Fruit fly (Drosophila melanogaster) whole organism, embryonic: ENCODE results near the gene Sap30.

Experiments
- Awh ChIP-seq: fragments of 200-800 bp; sonication (Bioruptor generic); IDR thresholded peaks from 2 replicates; pipeline ENCODE4, ENCODE4 v1.3.6; 2022; ENCODE audit warnings: missing biosample characterization, missing genetic modification characterization
- B-H1 ChIP-seq: fragments of 200-800 bp; sonication (Bioruptor generic); IDR thresholded peaks from 3 replicates; pipeline ENCODE4 v1.3.6; 2022; ENCODE audit warnings: missing biosample characterization, missing genetic modification characterization
- Bgb ChIP-seq: fragments of 200-800 bp; sonication (Bioruptor generic); IDR thresholded peaks from 2 replicates; pipeline ENCODE4 v1.3.6; 2022; ENCODE audit warnings: missing biosample characterization, missing genetic modification characterization; ENCODE audit not compliant: partially characterized antibody
- CG13624 ChIP-seq: fragments of 200-800 bp; sonication (Bioruptor generic); optimal IDR thresholded peaks from 2 replicates; lab custom pipeline; 2016; ENCODE audit warnings: missing biosample characterization, missing genetic modification characterization
- CG14050 ChIP-seq: fragments of 200-800 bp; sonication (Bioruptor generic); IDR thresholded peaks from 3 replicates; pipeline ENCODE4 v1.3.6; 2022; ENCODE audit warnings: missing biosample characterization, missing genetic modification characterization
- CG15601 ChIP-seq: fragments of 200-800 bp; sonication (Bioruptor generic); optimal IDR thresholded peaks from 3 replicates; lab custom pipeline; 2019; ENCODE audit warnings: missing biosample characterization, mild to moderate bottlenecking, missing genetic modification characterization, moderate library complexity
- CG15696 ChIP-seq: fragments of 200-800 bp; sonication (Bioruptor generic); optimal IDR thresholded peaks from 2 replicates; lab custom pipeline; 2019; ENCODE audit warnings: missing biosample characterization, mild to moderate bottlenecking, missing genetic modification characterization, moderate library complexity
- CG2712 ChIP-seq: fragments of 200-800 bp; optimal IDR thresholded peaks from 3 replicates; lab custom pipeline; 2019; ENCODE audit warnings: missing biosample characterization, mild to moderate bottlenecking, missing genetic modification characterization, moderate library complexity
- CG30020 ChIP-seq: fragments of 200-800 bp; optimal IDR thresholded peaks from 2 replicates; lab custom pipeline; 2019; ENCODE audit warnings: missing biosample characterization, mild to moderate bottlenecking, missing genetic modification characterization, moderate library complexity
- CG31224 ChIP-seq: fragments of 200-800 bp; sonication (Bioruptor generic); IDR thresholded peaks from 2 replicates; pipeline ENCODE4 v1.3.6; 2022; ENCODE audit warnings: missing biosample characterization, missing genetic modification characterization
- CG3281 ChIP-seq: fragments of 200-800 bp; sonication (Bioruptor generic); optimal IDR thresholded peaks from 3 replicates; lab custom pipeline; 2017; ENCODE audit warnings: missing biosample characterization, mild to moderate bottlenecking, missing genetic modification characterization
- CG3407 ChIP-seq: fragments of 200-800 bp; sonication (Bioruptor generic); optimal IDR thresholded peaks from 2 replicates; lab custom pipeline; 2018; ENCODE audit warnings: missing biosample characterization, mild to moderate bottlenecking, missing genetic modification characterization
- CG3995 ChIP-seq: fragments of 200-800 bp; sonication (Bioruptor generic); optimal IDR thresholded peaks from 3 replicates; lab custom pipeline; 2016; ENCODE audit warnings: missing biosample characterization, missing genetic modification characterization
- CG6791 ChIP-seq: fragments of 200-800 bp; sonication (Bioruptor generic); IDR thresholded peaks from 3 replicates; pipeline ENCODE4 v1.3.6; 2022; ENCODE audit warnings: missing biosample characterization, missing genetic modification characterization; ENCODE audit not compliant: partially characterized antibody
- CG7745 ChIP-seq: fragments of 200-800 bp; sonication (Bioruptor generic); optimal IDR thresholded peaks from 2 replicates; lab custom pipeline; 2018; ENCODE audit warnings: missing biosample characterization, mild to moderate bottlenecking, missing genetic modification characterization, moderate library complexity
- CG7928 ChIP-seq: fragments of 200-800 bp; sonication (Bioruptor generic); optimal IDR thresholded peaks from 2 replicates; lab custom pipeline; 2017; ENCODE audit warnings: missing biosample characterization, mild to moderate bottlenecking, missing genetic modification characterization
- CG8478 ChIP-seq: fragments of >200 bp; optimal IDR thresholded peaks from 2 replicates; lab custom pipeline; 2018
- CG9727 ChIP-seq: fragments of 200-800 bp; sonication (Bioruptor generic); optimal IDR thresholded peaks from 3 replicates; lab custom pipeline; 2017; ENCODE audit warnings: missing biosample characterization, mild to moderate bottlenecking, missing genetic modification characterization
- CG9817 ChIP-seq: fragments of 200-800 bp; sonication (Bioruptor generic); optimal IDR thresholded peaks from 2 replicates; lab custom pipeline; 2018; ENCODE audit warnings: missing biosample characterization, mild to moderate bottlenecking, missing genetic modification characterization, moderate library complexity
- CG9876 ChIP-seq: fragments of 200-800 bp; sonication (Bioruptor generic); optimal IDR thresholded peaks from 2 replicates; lab custom pipeline; 2016; ENCODE audit warnings: missing biosample characterization, missing genetic modification characterization
- D19B ChIP-seq: fragments of 200-800 bp; sonication (Bioruptor generic); optimal IDR thresholded peaks from 2 replicates; lab custom pipeline; 2017; ENCODE audit warnings: missing biosample characterization, mild to moderate bottlenecking, missing genetic modification characterization
- Doc2 ChIP-seq: fragments of 200-800 bp; sonication (Bioruptor generic); IDR thresholded peaks from 2 replicates; pipeline ENCODE4 v1.3.6; 2022; ENCODE audit warnings: missing biosample characterization, missing genetic modification characterization
- ERR ChIP-seq: fragments of 200-800 bp; sonication (Bioruptor generic); optimal IDR thresholded peaks from 2 replicates; lab custom pipeline; 2016; ENCODE audit warnings: missing biosample characterization, missing genetic modification characterization
- Fer2 ChIP-seq: fragments of 200-800 bp; sonication (Bioruptor generic); optimal IDR thresholded peaks from 2 replicates; lab custom pipeline; 2018; ENCODE audit warnings: missing biosample characterization, mild to moderate bottlenecking, missing genetic modification characterization, moderate library complexity
- Hey ChIP-seq: fragments of 200-800 bp; sonication (Bioruptor generic); optimal IDR thresholded peaks from 3 replicates; lab custom pipeline; 2018; ENCODE audit warnings: missing biosample characterization, mild to moderate bottlenecking, missing genetic modification characterization
- HmgD ChIP-seq: fragments of 200-800 bp; sonication (Bioruptor generic); optimal IDR thresholded peaks from 3 replicates; lab custom pipeline; 2016; ENCODE audit warnings: missing biosample characterization, missing genetic modification characterization
- Hr3 ChIP-seq: fragments of 200-800 bp; sonication (Bioruptor generic); optimal IDR thresholded peaks from 3 replicates; lab custom pipeline; 2016; ENCODE audit warnings: missing biosample characterization, missing genetic modification characterization
- Kr ChIP-seq: fragments of 200-800 bp; sonication (Bioruptor generic); optimal IDR thresholded peaks from 2 replicates; lab custom pipeline; 2017; ENCODE audit warnings: missing biosample characterization, mild to moderate bottlenecking, missing genetic modification characterization
- Lim3 ChIP-seq: fragments of 200-800 bp; sonication (Bioruptor generic); IDR thresholded peaks from 2 replicates; pipeline ENCODE4 v1.3.6; 2022; ENCODE audit warnings: missing biosample characterization, missing genetic modification characterization
- Med ChIP-seq: fragments of 200-800 bp; sonication (Bioruptor generic); peaks from one replicate; lab custom pipeline; 2016; ENCODE audit warnings: missing biosample characterization, missing genetic modification characterization, mild to moderate bottlenecking, inconsistent platforms, moderate library complexity
- Mes4 ChIP-seq: fragments of 200-800 bp; sonication (Bioruptor generic); optimal IDR thresholded peaks from 2 replicates; lab custom pipeline; 2016; ENCODE audit warnings: missing biosample characterization, missing genetic modification characterization
- Myb ChIP-seq: fragments of 200-800 bp; sonication (Bioruptor generic); optimal IDR thresholded peaks from 2 replicates; lab custom pipeline; 2016; ENCODE audit warnings: missing biosample characterization, missing genetic modification characterization
- NfI ChIP-seq: fragments of 200-800 bp; sonication (Bioruptor generic); optimal IDR thresholded peaks from 3 replicates; lab custom pipeline; 2018; ENCODE audit warnings: missing biosample characterization, mild to moderate bottlenecking, missing genetic modification characterization, moderate library complexity
- Sin3A ChIP-seq: fragments of >200 bp; optimal IDR thresholded peaks from 2 replicates; lab custom pipeline; 2018
- Vsx1 ChIP-seq: fragments of 200-800 bp; sonication (Bioruptor generic); optimal IDR thresholded peaks from 2 replicates; lab custom pipeline; 2017; ENCODE audit warnings: missing biosample characterization, mild to moderate bottlenecking, missing genetic modification characterization, missing genetic modification reagents
- Xrp1 ChIP-seq: fragments of 200-800 bp; sonication (Bioruptor generic); IDR thresholded peaks from 2 replicates; pipeline ENCODE4 v1.3.6; 2022; ENCODE audit warnings: missing biosample characterization, missing genetic modification characterization
- amos ChIP-seq: fragments of 200-800 bp; sonication (Bioruptor generic); IDR thresholded peaks from 2 replicates; pipeline ENCODE4 v1.3.6; 2022; ENCODE audit warnings: missing biosample characterization, missing genetic modification characterization; ENCODE audit not compliant: partially characterized antibody
- aop ChIP-seq: fragments of 200-800 bp; sonication (Bioruptor generic); IDR thresholded peaks from 2 replicates; pipeline ENCODE4 v1.3.6; 2022; ENCODE audit warnings: missing biosample characterization, missing genetic modification characterization
- ase ChIP-seq: fragments of 200-800 bp; sonication (Bioruptor generic); IDR thresholded peaks from 3 replicates; pipeline ENCODE4 v1.3.6; 2022; ENCODE audit warnings: missing biosample characterization, missing genetic modification characterization
- croc ChIP-seq: fragments of 200-800 bp; sonication (Bioruptor generic); conservative IDR thresholded peaks from 3 replicates; pipeline ENCODE4 v1.3.6; 2022; ENCODE audit warnings: missing biosample characterization, missing genetic modification characterization
- danr ChIP-seq: fragments of 200-800 bp; sonication (Bioruptor generic); IDR thresholded peaks from 2 replicates; pipeline ENCODE4 v1.3.6; 2022; ENCODE audit warnings: missing biosample characterization, missing genetic modification characterization
- dm ChIP-seq: fragments of 200-800 bp; sonication (Bioruptor generic); optimal IDR thresholded peaks from 3 replicates; lab custom pipeline; 2016; ENCODE audit warnings: missing biosample characterization, missing genetic modification characterization
- gsb ChIP-seq: fragments of 200-800 bp; sonication (Bioruptor generic); IDR thresholded peaks from 2 replicates; pipeline ENCODE4 v1.3.6; 2022; ENCODE audit warnings: missing biosample characterization, missing genetic modification characterization
- klu ChIP-seq: fragments of 200-800 bp; sonication (Bioruptor generic); IDR thresholded peaks from 2 replicates; pipeline ENCODE4 v1.3.6; 2022; ENCODE audit warnings: missing biosample characterization, missing genetic modification characterization
- otp ChIP-seq: fragments of 200-800 bp; sonication (Bioruptor generic); IDR thresholded peaks from 3 replicates; pipeline ENCODE4, ENCODE4 v1.3.6; 2022; ENCODE audit warnings: missing biosample characterization, missing genetic modification characterization
- pfk ChIP-seq: fragments of 200-800 bp; sonication (Bioruptor generic); optimal IDR thresholded peaks from 2 replicates; lab custom pipeline; 2018; ENCODE audit warnings: missing biosample characterization, mild to moderate bottlenecking, missing genetic modification characterization, moderate library complexity
- pum ChIP-seq: fragments of 200-800 bp; sonication (Bioruptor generic); optimal IDR thresholded peaks from 2 replicates; lab custom pipeline; 2016; ENCODE audit warnings: missing biosample characterization, missing genetic modification characterization
- ranshi ChIP-seq: fragments of 200-800 bp; sonication (Bioruptor generic); IDR thresholded peaks from 2 replicates; pipeline ENCODE4 v1.3.6; 2022; ENCODE audit warnings: missing biosample characterization, missing genetic modification characterization
- ro ChIP-seq: fragments of 200-800 bp; sonication (Bioruptor generic); IDR thresholded peaks from 2 replicates; pipeline ENCODE4 v1.3.6; 2022; ENCODE audit warnings: missing biosample characterization, missing genetic modification characterization
- sd ChIP-seq: fragments of 200-800 bp; sonication (Bioruptor generic); optimal IDR thresholded peaks from 3 replicates; lab custom pipeline; 2018; ENCODE audit warnings: missing biosample characterization, mild to moderate bottlenecking, missing genetic modification characterization, moderate library complexity
- tap ChIP-seq: fragments of 200-800 bp; optimal IDR thresholded peaks from 3 replicates; lab custom pipeline; 2019; ENCODE audit warnings: missing biosample characterization, mild to moderate bottlenecking, missing genetic modification characterization, moderate library complexity
- vnd ChIP-seq: fragments of 200-800 bp; sonication (Bioruptor generic); IDR thresholded peaks from 3 replicates; pipeline ENCODE4 v1.3.6; 2022; ENCODE audit warnings: missing biosample characterization, missing genetic modification characterization; ENCODE audit not compliant: partially characterized antibody
- zfh1 ChIP-seq: fragments of 200-800 bp; sonication (Bioruptor generic); IDR thresholded peaks from 3 replicates; pipeline ENCODE4 v1.3.6; 2022; ENCODE audit warnings: missing biosample characterization, missing genetic modification characterization

Gene Sap30

DNA sequence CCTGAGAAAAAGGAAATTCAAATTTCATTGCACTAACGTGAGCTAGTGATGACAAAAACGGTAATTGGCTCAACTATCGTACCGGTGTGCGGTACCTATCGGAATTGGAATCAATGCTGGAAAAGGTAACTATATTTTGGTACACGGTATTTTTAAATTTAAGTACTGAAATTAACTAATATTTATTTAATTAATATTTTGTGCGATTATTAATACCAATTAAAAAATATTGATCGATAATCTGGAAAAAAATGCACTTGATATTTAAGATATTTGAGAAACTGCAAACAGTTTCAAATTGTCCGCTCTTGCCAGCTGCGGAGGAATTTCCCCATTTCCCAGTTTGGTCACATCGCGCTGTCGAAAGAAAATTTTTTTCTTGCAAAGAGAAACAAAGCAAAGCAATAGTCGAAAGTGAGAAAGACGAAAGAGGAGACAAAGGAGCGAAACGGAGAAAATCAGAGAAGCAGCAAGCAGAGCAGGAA lies 375 bp downstream of the Sap30 start (continued):
- 0 out of 3 replicates have a peak, but pooled peaks have one; percentile 31 for TF ChIP-seq zfh1
- TF ChIP-seq Vsx1 (GFP tag; lab: Kevin White, UChicago): no peak
- no peak for TF ChIP-seq pfk (GFP tag; lab: Kevin White, UChicago)
- no peak for TF ChIP-seq CG9876 (GFP tag; lab: Kevin White, UChicago)
- TF ChIP-seq NfI: no peak
- no peak for TF ChIP-seq CG8478 (lab: Kevin White, UChicago)
- TF ChIP-seq Lim3 (GFP tag; lab: Robert Waterston, UW): no peak
- no peak for TF ChIP-seq Myb (GFP tag; lab: Kevin White, UChicago)
- TF ChIP-seq Awh (GFP tag; lab: Robert Waterston, UW): no peak
- no peak for TF ChIP-seq CG7928 (GFP tag; lab: Kevin White, UChicago)
- peak; percentile 69 for TF ChIP-seq amos (GFP tag; lab: Robert Waterston, UW)
- TF ChIP-seq ro (GFP tag; lab: Robert Waterston, UW): no peak
- no peak for TF ChIP-seq danr (GFP tag; lab: Robert Waterston, UW)
- no peak for TF ChIP-seq aop
- no peak for TF ChIP-seq gsb (GFP tag; lab: Robert Waterston, UW)
- TF ChIP-seq ase: no peak
- no peak for TF ChIP-seq ERR (GFP tag; lab: Kevin White, UChicago)
- no peak for TF ChIP-seq tap (tag; lab: Kevin White, UChicago)
- peak; percentile 57 for TF ChIP-seq Bgb
- TF ChIP-seq Hey: no peak
- no peak for TF ChIP-seq CG31224 (GFP tag; lab: Robert Waterston, UW)
- TF ChIP-seq pum (GFP tag; lab: Kevin White, UChicago): no peak
- no peak for TF ChIP-seq ranshi
- 0 out of 2 replicates have a peak, but pooled peaks have one; percentile 40 for TF ChIP-seq Xrp1 (GFP tag; lab: Robert Waterston, UW)
- TF ChIP-seq croc (GFP tag; lab: Robert Waterston, UW): no peak
- TF ChIP-seq CG15601 (tag; lab: Kevin White, UChicago): peak; percentile 1
- no peak for TF ChIP-seq Fer2 (tag; lab: Kevin White, UChicago)
- TF ChIP-seq CG15696 (tag; lab: Kevin White, UChicago): no peak
- TF ChIP-seq Doc2 (GFP tag; lab: Robert Waterston, UW): no peak
- TF ChIP-seq Mes4 (GFP tag; lab: Kevin White, UChicago): no peak
- peak; percentile 55 for TF ChIP-seq Sin3A (lab: Kevin White, UChicago)
- TF ChIP-seq CG6791 (GFP tag; lab: Robert Waterston, UW): peak; percentile 58; the same call in 2 of the 3 replicates
- TF ChIP-seq CG9817 (tag; lab: Kevin White, UChicago): no peak
- no peak for TF ChIP-seq vnd (GFP tag; lab: Robert Waterston, UW)
- no peak for TF ChIP-seq dm (GFP tag; lab: Kevin White, UChicago)
- TF ChIP-seq CG2712 (tag; lab: Kevin White, UChicago): peak; percentile 21
- no peak for TF ChIP-seq B-H1
- no peak for TF ChIP-seq klu (GFP tag; lab: Robert Waterston, UW)
- no peak for TF ChIP-seq Kr (GFP tag; lab: Kevin White, UChicago)
- TF ChIP-seq CG13624 (GFP tag; lab: Kevin White, UChicago): no peak
- no peak for TF ChIP-seq CG30020 (tag; lab: Kevin White, UChicago)
- TF ChIP-seq CG3281 (GFP tag; lab: Kevin White, UChicago): no peak
- no peak for TF ChIP-seq Hr3 (GFP tag; lab: Kevin White, UChicago)
- no peak for TF ChIP-seq otp (GFP tag; lab: Robert Waterston, UW)
- TF ChIP-seq CG9727: peak; percentile 28
- TF ChIP-seq HmgD (GFP tag; lab: Kevin White, UChicago): no peak
- no peak for TF ChIP-seq CG14050 (GFP tag; lab: Robert Waterston, UW)
- no peak for TF ChIP-seq CG3407
- no peak for TF ChIP-seq D19B (GFP tag; lab: Kevin White, UChicago)
- TF ChIP-seq Med (GFP tag; lab: Kevin White, UChicago): no peak
- no peak for TF ChIP-seq sd (tag; lab: Kevin White, UChicago)
- TF ChIP-seq CG3995 (GFP tag; lab: Kevin White, UChicago): no peak
- TF ChIP-seq CG7745: no peak
